Worm (Caenorhabditis elegans): ENCODE data around the gene egli-1.

egli-1 gene

ce11 chrII:9338859-9339258, 15.1 kb downstream of the egli-1 start, which contains the start of gene ttll-12:
ttll-12 (plus strand) TSS chrII:9338997.
- TF ChIP-seq R02D3.7 (tag; optimal IDR thresholded peaks at IDR 0.05) (no peak), lin-38 (GFP tag; IDR thresholded peaks at IDR 0.05) (no peak), zfp-2 (tag; optimal IDR thresholded peaks at IDR 0.05) (no peak), zip-11 (GFP tag; IDR thresholded peaks at IDR 0.05) (no peak), fkh-10 (GFP tag; optimal IDR thresholded peaks at IDR 0.05) (no peak), snpc-4 (tag; optimal IDR thresholded peaks at IDR 0.05) (no peak), nhr-41 (GFP tag; IDR thresholded peaks at IDR 0.05) (no peak), jun-1 (tag; optimal IDR thresholded peaks at IDR 0.05) (no peak), mxl-2 (GFP tag; conservative IDR thresholded peaks at IDR 0.05) (no peak), daf-19 (GFP tag; conservative IDR thresholded peaks at IDR 0.05) (no peak), spr-1 (tag; optimal IDR thresholded peaks at IDR 0.05) (no peak), daf-16 (GFP tag; optimal IDR thresholded peaks at IDR 0.05) (no peak), daf-16 (tag; optimal IDR thresholded peaks at IDR 0.05) (no peak), attf-4 (tag; optimal IDR thresholded peaks at IDR 0.05) (no peak), daf-12 (tag; optimal IDR thresholded peaks at IDR 0.05) (no peak), zfp-3 (GFP tag; conservative IDR thresholded peaks at IDR 0.05) (no peak)

- TF ChIP-seq F44E2.7 (GFP tag; IDR thresholded peaks at IDR 0.05) (no peak), nhr-25 (tag; optimal IDR thresholded peaks at IDR 0.05; ENCODE audit: borderline replicate concordance, insufficient read depth) (peak; percentile 1), hlh-30 (tag; optimal IDR thresholded peaks at IDR 0.05; ENCODE audit: insufficient read depth) (peak; percentile 83), mdl-1 (tag; optimal IDR thresholded peaks at IDR 0.05) (peak in 1 of 2 experiments; percentile 79), dmd-6 (GFP tag; IDR thresholded peaks at IDR 0.05) (peak; percentile 10; the same call in 1 of the 2 replicates), Y5F2A.4 (GFP tag; optimal IDR thresholded peaks at IDR 0.05) (no peak), sdz-12 (GFP tag; optimal IDR thresholded peaks at IDR 0.05) (no peak), mxl-3 (GFP tag; optimal IDR thresholded peaks at IDR 0.05) (peak; percentile 83), nhr-28 (tag; optimal IDR thresholded peaks at IDR 0.05) (peak; percentile 82), hlh-11 (tag; optimal IDR thresholded peaks at IDR 0.05) (peak; percentile 53)
Observed at ce11 chrII:9343955-9344354, 20.2 kb downstream of the egli-1 start.

DNA sequence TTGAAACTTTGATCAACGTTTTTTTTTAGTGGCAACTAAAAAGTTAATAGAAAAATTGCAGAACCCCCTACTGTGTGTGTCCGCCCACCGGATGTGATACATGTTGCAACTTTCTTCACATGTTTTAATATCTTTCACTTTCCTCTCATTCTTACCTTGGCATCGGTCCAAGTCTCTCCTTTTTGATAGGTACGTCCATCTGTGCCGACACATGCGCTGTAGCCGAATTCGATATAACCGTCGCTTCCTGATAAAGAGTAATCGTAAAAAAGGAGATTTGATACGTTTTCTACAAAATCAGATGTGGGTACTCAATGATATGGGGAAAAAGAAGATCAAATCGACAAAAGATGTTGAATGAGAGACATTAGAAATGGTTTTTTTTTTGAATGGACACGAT, 21.4 kb downstream of the egli-1 start:
- TF ChIP-seq nhr-28 (tag; optimal IDR thresholded peaks at IDR 0.05) (peak; percentile 39), aha-1 (tag) (peak; percentile 37), nhr-11 (tag; optimal IDR thresholded peaks at IDR 0.05) (no peak), ZK337.2 (GFP tag; IDR thresholded peaks at IDR 0.05) (no peak), madf-9 (GFP tag; conservative IDR thresholded peaks at IDR 0.05) (no peak)

DNA sequence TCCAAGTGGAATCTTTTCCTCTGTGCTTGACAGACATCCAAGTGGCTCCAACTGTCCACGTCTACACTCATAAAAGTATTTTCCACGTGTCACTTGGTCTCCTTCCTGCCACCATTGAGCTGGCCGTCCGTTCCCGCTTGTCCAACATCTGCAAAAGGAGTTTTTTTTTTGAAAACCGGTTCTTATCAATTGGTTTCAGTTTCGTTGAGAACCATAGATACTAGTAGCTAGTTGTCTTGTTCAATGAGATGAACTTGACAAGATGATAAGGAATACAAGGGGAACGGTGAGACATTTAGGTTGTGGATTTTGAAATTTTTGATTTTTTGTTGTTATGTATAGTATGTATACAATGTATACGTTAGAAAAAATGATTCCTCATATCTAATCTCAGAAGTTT, 22.0 kb downstream of the egli-1 start:
- TF ChIP-seq nhr-77 (tag; optimal IDR thresholded peaks at IDR 0.05), result no peak
- TF ChIP-seq unc-39 (tag; optimal IDR thresholded peaks at IDR 0.05), result no peak
- TF ChIP-seq Y105C5A.15 (GFP tag; IDR thresholded peaks at IDR 0.05), result no peak
- TF ChIP-seq tra-1 (GFP tag; IDR thresholded peaks at IDR 0.05), result no peak
- TF ChIP-seq lin-15B (tag; optimal IDR thresholded peaks at IDR 0.05), result no peak
- no peak for TF ChIP-seq F10B5.3 (tag; optimal IDR thresholded peaks at IDR 0.05)
- TF ChIP-seq nhr-102 (tag; optimal IDR thresholded peaks at IDR 0.05), result no peak
- TF ChIP-seq mdt-29 (GFP tag; IDR thresholded peaks at IDR 0.05), result no peak
- TF ChIP-seq D1046.2 (GFP tag; IDR thresholded peaks at IDR 0.05), result no peak
- TF ChIP-seq dmd-6 (GFP tag; IDR thresholded peaks at IDR 0.05), result no peak
